Worm (Caenorhabditis elegans): ENCODE data around the gene oac-24.
A peak's percentile ranks its signal among the peaks of the same experiment; 100 is the strongest.

The oac-24 gene

DNA sequence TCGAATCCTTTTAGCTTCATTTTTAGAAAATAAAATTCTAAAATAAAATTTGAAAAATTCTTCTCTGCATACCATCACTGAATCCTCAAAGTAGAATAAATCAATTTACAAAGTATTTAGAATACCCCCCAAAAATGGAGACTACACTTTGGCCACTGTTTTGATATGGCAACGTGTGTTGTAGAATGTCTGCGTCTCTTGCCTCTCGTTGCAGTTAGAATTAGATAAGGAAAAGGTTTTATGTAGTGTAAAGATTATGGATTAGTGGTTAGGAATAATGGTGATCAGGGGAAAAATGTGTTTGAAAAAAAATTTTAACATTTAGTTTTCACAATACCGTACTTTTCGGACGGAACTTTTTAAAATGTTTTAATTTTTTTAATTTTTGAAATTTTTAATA lies 9.4 kb downstream of the oac-24 start, which contains the start of gene prx-6:
TSS of gene prx-6 (minus strand) at position 129 of the 400 bp plus-strand sequence.
- no peak for TF ChIP-seq cnd-1 (tag; optimal IDR thresholded peaks at IDR 0.05)
- no peak for TF ChIP-seq M03D4.4 (tag; optimal IDR thresholded peaks at IDR 0.05)
- no peak for TF ChIP-seq ceh-39 (tag; optimal IDR thresholded peaks at IDR 0.05)
- no peak for TF ChIP-seq snpc-4 (tag; optimal IDR thresholded peaks at IDR 0.05)
- no peak for TF ChIP-seq drap-1 (GFP tag; optimal IDR thresholded peaks at IDR 0.05)
- no peak for TF ChIP-seq ceh-83 (GFP tag; optimal IDR thresholded peaks at IDR 0.05)

DNA sequence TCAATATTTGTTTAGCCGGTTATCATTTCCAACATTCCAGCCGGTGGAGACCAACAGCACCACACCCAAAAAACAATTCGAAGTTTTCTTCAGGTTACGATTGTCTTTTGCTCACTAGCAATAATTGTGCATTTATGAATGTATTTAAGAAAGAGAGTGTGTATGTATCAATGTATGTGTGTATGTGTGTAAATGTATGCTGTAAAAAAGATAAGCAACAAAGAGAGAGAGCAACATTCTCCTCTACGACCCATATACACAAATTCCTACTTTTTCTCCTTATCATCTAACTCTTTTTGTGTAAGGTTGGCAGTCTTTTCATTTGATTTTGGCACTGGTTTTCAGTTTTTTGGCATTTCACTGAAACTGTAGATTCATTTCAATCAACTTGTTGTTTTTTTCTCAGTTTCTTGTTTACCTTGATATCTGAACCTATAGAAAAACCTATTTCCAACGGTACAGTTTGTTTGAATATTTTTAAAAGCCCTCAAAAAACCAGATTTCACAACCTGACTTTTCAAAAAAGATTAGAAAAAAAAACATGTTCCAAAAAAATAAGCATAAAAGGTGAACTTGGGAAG lies 10.4 kb downstream of the oac-24 start:
- TF ChIP-seq nhr-28 (tag; optimal IDR thresholded peaks at IDR 0.05) (no peak), flh-1 (GFP tag; optimal IDR thresholded peaks at IDR 0.05) (no peak), mab-5 (tag; optimal IDR thresholded peaks at IDR 0.05) (no peak)

DNA sequence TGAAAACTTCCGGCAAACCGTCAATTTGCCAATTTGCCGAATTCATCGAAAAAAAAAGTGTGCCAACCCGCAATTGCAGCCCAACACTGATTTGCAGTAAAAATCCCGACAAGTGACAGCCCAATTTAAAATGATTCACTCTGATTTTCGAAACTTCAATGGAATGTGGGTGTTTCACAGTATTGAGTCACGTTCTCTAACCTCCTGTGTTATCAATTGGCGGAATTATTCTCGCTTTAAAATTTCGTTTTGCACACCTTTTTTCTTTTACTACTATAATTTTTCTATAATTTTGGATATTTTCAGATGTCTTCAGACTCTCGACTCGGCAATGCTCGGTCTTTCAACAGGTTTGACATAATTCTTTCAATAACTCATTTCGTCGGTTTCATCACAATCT lies 11.8 kb downstream of the oac-24 start, which contains the start of gene F39G3.5:
TSS of gene F39G3.5 (plus strand) at position 301 of the 400 bp plus-strand sequence.
- TF ChIP-seq sem-2 (GFP tag; optimal IDR thresholded peaks at IDR 0.05) (no peak), unc-120 (tag; optimal IDR thresholded peaks at IDR 0.05; ENCODE audit: poor library complexity, severe bottlenecking) (no peak), nhr-2 (tag; optimal IDR thresholded peaks at IDR 0.05) (no peak), blmp-1 (tag; optimal IDR thresholded peaks at IDR 0.05) (no peak), lin-32 (GFP tag; optimal IDR thresholded peaks at IDR 0.05) (no peak), hlh-1 (tag; optimal IDR thresholded peaks at IDR 0.05) (no peak), mls-2 (tag; optimal IDR thresholded peaks at IDR 0.05) (no peak), drap-1 (GFP tag; optimal IDR thresholded peaks at IDR 0.05) (no peak), mab-5 (tag; optimal IDR thresholded peaks at IDR 0.05) (no peak), bed-3 (GFP tag; optimal IDR thresholded peaks at IDR 0.05) (no peak), cnd-1 (tag; optimal IDR thresholded peaks at IDR 0.05) (no peak)

DNA sequence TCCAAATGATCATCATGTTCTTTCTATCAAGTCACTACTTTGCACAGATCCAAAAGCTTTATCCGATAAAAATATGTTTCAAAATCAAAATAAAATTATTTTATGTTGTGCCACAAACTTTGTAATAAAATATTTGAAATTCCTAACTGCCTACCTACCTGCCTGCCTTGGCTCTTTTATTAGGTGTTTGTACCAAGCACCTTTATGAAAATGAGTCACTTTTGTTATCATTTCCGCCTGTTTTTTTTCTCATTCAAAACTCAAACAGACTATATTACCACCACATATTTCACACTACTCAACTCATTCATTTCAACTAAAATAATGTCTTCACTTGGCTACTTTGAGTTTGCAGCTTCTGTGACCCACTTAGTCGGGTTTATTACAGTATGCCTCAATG lies 13.9 kb downstream of the oac-24 start, which contains the start of gene F39G3.4:
TSS of gene F39G3.4 (plus strand) at position 301 of the 400 bp plus-strand sequence.
- TF ChIP-seq cnd-1 (tag; optimal IDR thresholded peaks at IDR 0.05) (no peak), ces-1 (GFP tag; optimal IDR thresholded peaks at IDR 0.05) (no peak), mep-1 (tag; optimal IDR thresholded peaks at IDR 0.05) (no peak), blmp-1 (tag; optimal IDR thresholded peaks at IDR 0.05) (no peak), snpc-4 (tag; optimal IDR thresholded peaks at IDR 0.05) (no peak), mls-2 (tag; optimal IDR thresholded peaks at IDR 0.05) (no peak), zip-8 (tag; optimal IDR thresholded peaks at IDR 0.05) (no peak), unc-39 (tag; optimal IDR thresholded peaks at IDR 0.05) (no peak), nhr-28 (tag; optimal IDR thresholded peaks at IDR 0.05) (no peak), lin-13 (tag; optimal IDR thresholded peaks at IDR 0.05) (no peak), nhr-2 (tag; optimal IDR thresholded peaks at IDR 0.05) (no peak), unc-62 (GFP tag; optimal IDR thresholded peaks at IDR 0.05) (no peak), flh-1 (GFP tag; optimal IDR thresholded peaks at IDR 0.05) (no peak), mab-5 (tag; optimal IDR thresholded peaks at IDR 0.05) (no peak), tbx-8 (GFP tag; optimal IDR thresholded peaks at IDR 0.05) (no peak)

DNA sequence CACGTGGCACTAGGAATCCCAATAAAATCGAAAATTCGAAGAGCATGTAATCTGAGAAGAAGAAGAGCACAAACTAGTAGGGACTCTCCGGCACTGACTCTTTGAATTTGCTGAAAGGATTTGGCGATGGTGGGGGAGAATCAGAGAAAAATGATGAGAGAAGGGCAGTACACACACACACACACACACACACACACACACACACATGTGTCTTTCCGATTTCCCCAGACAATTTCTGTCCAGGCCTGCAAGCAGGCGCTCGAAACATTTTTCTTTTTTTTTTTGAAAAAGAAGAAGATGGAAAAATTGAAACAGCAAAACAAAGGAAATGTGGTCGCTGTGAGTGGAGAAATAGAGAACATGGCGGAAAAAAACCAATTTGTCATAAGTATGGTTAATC lies 19.5 kb downstream of the oac-24 start, which contains the start of gene tig-2:
TSS of gene tig-2 (minus strand) at position 87 of the 400 bp plus-strand sequence.
- TF ChIP-seq ceh-39 (tag; optimal IDR thresholded peaks at IDR 0.05) (no peak), nhr-28 (tag; optimal IDR thresholded peaks at IDR 0.05) (no peak), M03D4.4 (tag; optimal IDR thresholded peaks at IDR 0.05) (peak; percentile 40), unc-120 (tag; optimal IDR thresholded peaks at IDR 0.05; ENCODE audit: poor library complexity, severe bottlenecking) (peak; percentile 18), elt-3 (tag; optimal IDR thresholded peaks at IDR 0.05) (no peak)

DNA sequence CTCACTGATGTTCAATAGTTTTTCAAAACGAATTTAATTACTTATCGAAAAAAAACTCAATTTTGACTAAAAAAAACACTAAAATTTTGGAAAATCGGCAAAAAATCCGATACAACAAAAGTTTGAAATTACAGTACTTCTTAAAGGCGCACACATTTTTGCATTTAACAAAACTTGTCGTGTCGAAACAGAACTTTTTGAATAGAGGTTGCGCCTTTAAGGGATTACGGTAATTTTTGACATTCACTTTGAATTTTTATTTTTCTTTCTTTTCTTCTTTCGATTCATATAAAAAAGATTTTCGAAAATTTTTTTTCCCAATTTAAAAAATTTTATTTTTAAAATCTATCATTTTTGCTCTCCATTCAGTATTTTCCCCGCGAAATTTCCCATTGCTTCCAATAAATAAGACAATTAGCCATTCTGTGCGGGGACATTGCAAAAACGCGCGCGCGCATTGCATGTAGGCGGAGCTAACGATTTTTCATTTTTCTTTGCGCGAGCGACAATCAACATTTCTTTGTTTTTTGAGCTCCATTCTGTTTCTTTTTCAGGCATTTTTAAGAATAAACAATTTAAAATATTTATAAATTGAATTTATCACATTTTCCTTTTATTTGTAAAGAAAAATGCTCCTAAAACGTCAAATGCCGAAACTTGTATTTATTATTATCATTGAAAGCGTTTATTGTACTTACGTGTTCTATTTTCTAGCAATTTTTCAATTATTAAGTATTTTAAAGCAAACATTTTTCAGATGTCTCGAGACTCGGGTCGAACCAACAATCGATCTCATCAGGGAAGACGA lies 20.8 kb downstream of the oac-24 start, which contains the start of gene F39G3.3:
TSS of gene F39G3.3 (plus strand) at position 758 of the 808 bp plus-strand sequence.
- TF ChIP-seq mls-2 (tag; optimal IDR thresholded peaks at IDR 0.05) (peak; percentile 93), nhr-12 (tag; optimal IDR thresholded peaks at IDR 0.05) (no peak), ztf-11 (tag; optimal IDR thresholded peaks at IDR 0.05) (peak; percentile 64), bed-3 (GFP tag; optimal IDR thresholded peaks at IDR 0.05) (peak; percentile 77), cnd-1 (tag; optimal IDR thresholded peaks at IDR 0.05) (peak; percentile 80), elt-1 (tag; optimal IDR thresholded peaks at IDR 0.05; ENCODE audit: borderline replicate concordance, insufficient read depth) (peak; percentile 39), unc-62 (GFP tag; optimal IDR thresholded peaks at IDR 0.05) (peak; percentile 5), drap-1 (GFP tag; optimal IDR thresholded peaks at IDR 0.05) (peak; percentile 81), zip-8 (tag; optimal IDR thresholded peaks at IDR 0.05) (no peak), unc-120 (tag; optimal IDR thresholded peaks at IDR 0.05; ENCODE audit: poor library complexity, severe bottlenecking) (peak; percentile 79), flh-1 (GFP tag; optimal IDR thresholded peaks at IDR 0.05) (peak; percentile 47), ceh-39 (tag; optimal IDR thresholded peaks at IDR 0.05) (peak; percentile 11), nhr-28 (tag; optimal IDR thresholded peaks at IDR 0.05) (no peak), mab-5 (tag; optimal IDR thresholded peaks at IDR 0.05) (peak; percentile 82), ces-1 (GFP tag; optimal IDR thresholded peaks at IDR 0.05) (peak; percentile 89), nhr-237 (tag; optimal IDR thresholded peaks at IDR 0.05) (no peak), ham-2 (GFP tag; optimal IDR thresholded peaks at IDR 0.05) (peak; percentile 81), unc-39 (tag; optimal IDR thresholded peaks at IDR 0.05) (peak; percentile 31), snpc-4 (tag; optimal IDR thresholded peaks at IDR 0.05) (no peak), lin-13 (tag; optimal IDR thresholded peaks at IDR 0.05) (peak; percentile 68), tbx-8 (GFP tag; optimal IDR thresholded peaks at IDR 0.05) (peak; percentile 65), blmp-1 (tag; optimal IDR thresholded peaks at IDR 0.05) (peak; percentile 72), sptf-1 (tag; optimal IDR thresholded peaks at IDR 0.05) (peak; percentile 95), mep-1 (tag; optimal IDR thresholded peaks at IDR 0.05) (peak; percentile 85), lsy-2 (tag; optimal IDR thresholded peaks at IDR 0.05) (peak; percentile 65), nhr-76 (tag; optimal IDR thresholded peaks at IDR 0.05) (peak; percentile 35)

Data from whole organism, mixed stage, embryonic.